Fruit fly (Drosophila melanogaster) whole organism, prepupa: ENCODE data around the gene mRpL13.
A peak's percentile ranks its signal among the peaks of the same experiment; 100 is the strongest.

Experiments used
- CG8319 ChIP-seq: fragments of 200-800 bp; sonication (Bioruptor generic); optimal IDR thresholded peaks from 3 replicates; lab custom pipeline; 2016; ENCODE audit warnings: missing biosample characterization, missing genetic modification characterization
- eg ChIP-seq: fragments of 200-800 bp; sonication (Bioruptor generic); IDR thresholded peaks from 3 replicates; pipeline ENCODE4 v1.3.6; 2022; ENCODE audit warnings: missing biosample characterization, missing genetic modification characterization

dm6 chr2L:18890087-18890486 is 31.0 kb upstream of the mRpL13 start:
- TF ChIP-seq eg (GFP tag; lab: Robert Waterston, UW), result 0 out of 3 replicates have a peak, but pooled peaks have one; percentile 21
- TF ChIP-seq CG8319 (GFP tag; lab: Kevin White, UChicago), result peak; percentile 51
